1 fruit fly cellular context compared by ENCODE assay signal in genomic region chr2L:19247245-19247644, dm6.
TF ChIP-seq lines count a peak whose summit lies in the region.

No protein-coding gene starts in this region.

TF ChIP-seq in whole organism, embryonic, 481 proteins besides CTCF, POLR2A, EP300 and RAD21 (continued from another document):
- TF ChIP-seq Ssrp (tag; optimal IDR thresholded peaks at IDR 0.05; lab: Kevin White, UChicago) = peak; percentile 8
- no peak for TF ChIP-seq CG14710 (tag; optimal IDR thresholded peaks at IDR 0.05; lab: Kevin White, UChicago)
